Fruit fly (Drosophila melanogaster): ENCODE data around the gene CG31524.

The CG31524 gene

DNA sequence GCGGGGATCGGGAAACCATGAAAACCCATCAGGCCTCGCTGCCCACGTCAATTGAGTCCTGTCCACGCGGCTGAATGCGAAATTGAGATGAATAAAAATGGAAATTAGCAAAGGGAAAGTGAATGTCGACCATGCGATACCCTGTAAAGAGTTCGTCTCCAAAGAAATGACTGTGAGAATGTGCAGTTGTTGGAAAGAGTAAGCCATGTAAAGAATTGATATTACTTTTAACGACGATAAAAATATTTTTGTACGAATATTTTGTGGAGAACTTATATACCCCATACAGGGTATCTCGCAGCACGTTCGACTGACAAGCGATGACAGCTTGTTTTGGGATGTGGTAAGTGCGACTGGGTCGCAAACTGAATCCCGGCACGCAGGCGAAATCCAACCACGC, 13.0 kb downstream of the CG31524 start (continued):
- no peak for TF ChIP-seq Opbp (GFP tag; IDR thresholded peaks at IDR 0.05; ENCODE audit: partially characterized antibody)
- TF ChIP-seq Camta (GFP tag; optimal IDR thresholded peaks at IDR 0.05), result no peak
- TF ChIP-seq zf30C (GFP tag; optimal IDR thresholded peaks at IDR 0.05), result no peak
- no peak for TF ChIP-seq CG1603 (tag; optimal IDR thresholded peaks at IDR 0.05)
- no peak for TF ChIP-seq Atf-2 (GFP tag; optimal IDR thresholded peaks at IDR 0.05)
- no peak for TF ChIP-seq cwo (GFP tag; optimal IDR thresholded peaks at IDR 0.05)
- no peak for TF ChIP-seq Doc2 (GFP tag; IDR thresholded peaks at IDR 0.05)
- no peak for TF ChIP-seq CG17829 (tag; optimal IDR thresholded peaks at IDR 0.05)
- TF ChIP-seq CG12769 (tag; optimal IDR thresholded peaks at IDR 0.05), result peak; percentile 11
- TF ChIP-seq NK7.1 (GFP tag; optimal IDR thresholded peaks at IDR 0.05), result no peak
- no peak for TF ChIP-seq CG7745 (tag; optimal IDR thresholded peaks at IDR 0.05)
- TF ChIP-seq CG12104 (GFP tag; optimal IDR thresholded peaks at IDR 0.05), result no peak
- no peak for TF ChIP-seq CG6765 (GFP tag; optimal IDR thresholded peaks at IDR 0.05)
- no peak for TF ChIP-seq Usf (GFP tag; optimal IDR thresholded peaks at IDR 0.05)
- peak; percentile 54 for TF ChIP-seq Sox102F (GFP tag; optimal IDR thresholded peaks at IDR 0.05)
- no peak for TF ChIP-seq phol (tag; optimal IDR thresholded peaks at IDR 0.05)
- no peak for TF ChIP-seq gfzf (GFP tag; optimal IDR thresholded peaks at IDR 0.05)
- no peak for TF ChIP-seq toy (GFP tag; IDR thresholded peaks at IDR 0.05)
- TF ChIP-seq D (optimal IDR thresholded peaks at IDR 0.05), result no peak
- no peak for TF ChIP-seq D (GFP tag; optimal IDR thresholded peaks at IDR 0.05)
- TF ChIP-seq hbn (GFP tag; IDR thresholded peaks at IDR 0.05; ENCODE audit: partially characterized antibody), result no peak
- no peak for TF ChIP-seq CG16779 (GFP tag; IDR thresholded peaks at IDR 0.05)
- no peak for TF ChIP-seq CG10565 (GFP tag; optimal IDR thresholded peaks at IDR 0.05)
- TF ChIP-seq CG9215 (GFP tag; IDR thresholded peaks at IDR 0.05), result peak; percentile 12; the same call in 1 of the 2 replicates
- no peak for TF ChIP-seq chinmo (GFP tag; IDR thresholded peaks at IDR 0.05; ENCODE audit: partially characterized antibody)
- TF ChIP-seq tna (GFP tag; IDR thresholded peaks at IDR 0.05; ENCODE audit: partially characterized antibody), result no peak
- TF ChIP-seq insv (GFP tag; optimal IDR thresholded peaks at IDR 0.05), result no peak
- TF ChIP-seq Ets65A (GFP tag), result peak; percentile 93
- TF ChIP-seq cas (GFP tag; IDR thresholded peaks at IDR 0.05), result no peak
- no peak for TF ChIP-seq maf-S (GFP tag; optimal IDR thresholded peaks at IDR 0.05)
- no peak for TF ChIP-seq disco-r (GFP tag; optimal IDR thresholded peaks at IDR 0.05)
- no peak for TF ChIP-seq CG10543 (GFP tag; optimal IDR thresholded peaks at IDR 0.05)
- TF ChIP-seq B-H2 (GFP tag; optimal IDR thresholded peaks at IDR 0.05), result no peak
- no peak for TF ChIP-seq Nf-YA (GFP tag; IDR thresholded peaks at IDR 0.05)
- no peak for TF ChIP-seq D19A (tag; optimal IDR thresholded peaks at IDR 0.05)
- TF ChIP-seq CG2678 (tag; optimal IDR thresholded peaks at IDR 0.05), result no peak
- 0 out of 2 replicates have a peak, but pooled peaks have one; percentile 9 for TF ChIP-seq CG1024 (GFP tag; IDR thresholded peaks at IDR 0.05)
- TF ChIP-seq Lhr (GFP tag; optimal IDR thresholded peaks at IDR 0.05), result no peak
- TF ChIP-seq ara (GFP tag; IDR thresholded peaks at IDR 0.05), result peak; percentile 57
- no peak for TF ChIP-seq Tbp (GFP tag; optimal IDR thresholded peaks at IDR 0.05)
- TF ChIP-seq dati (GFP tag; IDR thresholded peaks at IDR 0.05), result no peak
- no peak for TF ChIP-seq sens-2 (GFP tag; IDR thresholded peaks at IDR 0.05)
- TF ChIP-seq CG4707 (GFP tag; optimal IDR thresholded peaks at IDR 0.05), result no peak
- TF ChIP-seq slou (GFP tag; optimal IDR thresholded peaks at IDR 0.05), result no peak
- TF ChIP-seq CG13624 (GFP tag; optimal IDR thresholded peaks at IDR 0.05), result no peak
- TF ChIP-seq h (optimal IDR thresholded peaks at IDR 0.05), result no peak
- peak; percentile 12 for TF ChIP-seq fd102C (GFP tag; optimal IDR thresholded peaks at IDR 0.05)
- TF ChIP-seq CG34376 (GFP tag; optimal IDR thresholded peaks at IDR 0.05), result no peak
- TF ChIP-seq CG5180 (GFP tag; optimal IDR thresholded peaks at IDR 0.05), result no peak
- peak; percentile 44 for TF ChIP-seq CG30403 (GFP tag; optimal IDR thresholded peaks at IDR 0.05)
- TF ChIP-seq z (GFP tag; IDR thresholded peaks at IDR 0.05), result no peak
- TF ChIP-seq CG6813 (GFP tag; optimal IDR thresholded peaks at IDR 0.05), result no peak

Data from whole organism, embryonic.